Fruit fly (Drosophila melanogaster) whole organism, embryonic: ENCODE data around the gene Spn75F.

ENCODE experiments used
- BEAF-32 ChIP-seq: fragments of 200-800 bp; sonication (Bioruptor generic); optimal IDR thresholded peaks from 3 replicates; lab custom pipeline; 2017; ENCODE audit warnings: missing biosample characterization, missing genetic modification characterization, mild to moderate bottlenecking, moderate library complexity, missing genetic modification reagents
- CG11560 ChIP-seq: fragments of 200-800 bp; sonication (Bioruptor generic); IDR thresholded peaks from 3 replicates; pipeline ENCODE4 v1.3.6; 2022; ENCODE audit warnings: missing biosample characterization, missing genetic modification characterization
- CG1233 ChIP-seq: fragments of 200-800 bp; sonication (Bioruptor generic); optimal IDR thresholded peaks from 4 replicates; lab custom pipeline; 2018; ENCODE audit warnings: missing biosample characterization, mild to moderate bottlenecking, missing genetic modification characterization
- CG13123 ChIP-seq: fragments of 200-800 bp; sonication (Bioruptor generic); optimal IDR thresholded peaks from 2 replicates; lab custom pipeline; 2016; ENCODE audit warnings: missing biosample characterization, missing genetic modification characterization
- CG15514 ChIP-seq: fragments of 200-800 bp; sonication (Bioruptor generic); optimal IDR thresholded peaks from 3 replicates; lab custom pipeline; 2017; ENCODE audit warnings: missing biosample characterization, missing genetic modification characterization, mild to moderate bottlenecking, moderate library complexity, missing genetic modification reagents
- CG1603 ChIP-seq: fragments of 200-800 bp; sonication (Bioruptor generic); optimal IDR thresholded peaks from 2 replicates; lab custom pipeline; 2019; ENCODE audit warnings: missing biosample characterization, mild to moderate bottlenecking, missing genetic modification characterization, moderate library complexity
- CG17359 ChIP-seq: fragments of 200-800 bp; sonication (Bioruptor generic); optimal IDR thresholded peaks from 3 replicates; lab custom pipeline; 2018; ENCODE audit warnings: missing biosample characterization, mild to moderate bottlenecking, missing genetic modification characterization, moderate library complexity
- CG3065 ChIP-seq: fragments of 200-800 bp; sonication (Bioruptor generic); optimal IDR thresholded peaks from 2 replicates; lab custom pipeline; 2016; ENCODE audit warnings: missing biosample characterization, missing genetic modification characterization
- CG31224 ChIP-seq: fragments of 200-800 bp; sonication (Bioruptor generic); IDR thresholded peaks from 2 replicates; pipeline ENCODE4 v1.3.6; 2022; ENCODE audit warnings: missing biosample characterization, missing genetic modification characterization
- CG4328 ChIP-seq: fragments of 200-800 bp; sonication (Bioruptor generic); optimal IDR thresholded peaks from 3 replicates; lab custom pipeline; 2017; ENCODE audit warnings: missing biosample characterization, missing genetic modification reagents, missing genetic modification characterization
- CG6175 ChIP-seq: fragments of 200-800 bp; sonication (Bioruptor generic); IDR thresholded peaks from 3 replicates; pipeline ENCODE4 v1.3.6; 2022; ENCODE audit warnings: missing biosample characterization, missing genetic modification characterization
- CG6683 ChIP-seq: fragments of 200-800 bp; sonication (Bioruptor generic); optimal IDR thresholded peaks from 2 replicates; lab custom pipeline; 2017; ENCODE audit warnings: missing biosample characterization, mild to moderate bottlenecking, missing genetic modification characterization, missing genetic modification reagents
- CG7271 ChIP-seq: fragments of 200-800 bp; sonication (Bioruptor generic); optimal IDR thresholded peaks from 2 replicates; lab custom pipeline; 2018; ENCODE audit warnings: missing biosample characterization, mild to moderate bottlenecking, missing genetic modification characterization, moderate library complexity
- CG7372 ChIP-seq: fragments of 200-800 bp; sonication (Bioruptor generic); IDR thresholded peaks from 2 replicates; pipeline ENCODE4 v1.3.6; 2022; ENCODE audit warnings: missing biosample characterization, missing genetic modification characterization
- CG7839 ChIP-seq: fragments of 200-800 bp; sonication (Bioruptor generic); optimal IDR thresholded peaks from 3 replicates; lab custom pipeline; 2018; ENCODE audit warnings: missing biosample characterization, mild to moderate bottlenecking, missing genetic modification characterization, moderate library complexity
- CG7963 ChIP-seq: fragments of 200-800 bp; sonication (Bioruptor generic); IDR thresholded peaks from 3 replicates; pipeline ENCODE4 v1.3.6; 2022; ENCODE audit warnings: missing biosample characterization, missing genetic modification characterization; ENCODE audit not compliant: partially characterized antibody
- CG8478 ChIP-seq: fragments of >200 bp; optimal IDR thresholded peaks from 2 replicates; lab custom pipeline; 2018
- CG9727 ChIP-seq: fragments of 200-800 bp; sonication (Bioruptor generic); optimal IDR thresholded peaks from 3 replicates; lab custom pipeline; 2017; ENCODE audit warnings: missing biosample characterization, mild to moderate bottlenecking, missing genetic modification characterization
- Dll ChIP-seq: fragments of 200-800 bp; sonication (Bioruptor generic); IDR thresholded peaks from 4 replicates; pipeline ENCODE4 v1.3.6; 2022; ENCODE audit warnings: missing biosample characterization, missing genetic modification characterization; ENCODE audit not compliant: partially characterized antibody
- Dp ChIP-seq: fragments of 200-800 bp; sonication (Bioruptor generic); optimal IDR thresholded peaks from 2 replicates; lab custom pipeline; 2018; ENCODE audit warnings: missing biosample characterization, mild to moderate bottlenecking, missing genetic modification characterization, moderate library complexity
- E2f2 ChIP-seq: fragments of 200-800 bp; sonication (Bioruptor generic); IDR thresholded peaks from 2 replicates; pipeline ENCODE4 v1.3.6; 2022; ENCODE audit warnings: missing biosample characterization, missing genetic modification characterization
- H15 ChIP-seq: fragments of 200-800 bp; sonication (Bioruptor generic); IDR thresholded peaks from 3 replicates; pipeline ENCODE4 v1.3.6; 2022; ENCODE audit warnings: missing biosample characterization, missing genetic modification characterization
- H2.0 ChIP-seq: fragments of 200-800 bp; sonication (Bioruptor generic); IDR thresholded peaks from 2 replicates; pipeline ENCODE4 v1.3.6; 2022; ENCODE audit warnings: missing biosample characterization, missing genetic modification characterization
- Hr39 ChIP-seq: fragments of >200 bp; optimal IDR thresholded peaks from 2 replicates; lab custom pipeline; 2017
- Kr ChIP-seq: fragments of 200-800 bp; sonication (Bioruptor generic); optimal IDR thresholded peaks from 2 replicates; lab custom pipeline; 2017; ENCODE audit warnings: missing biosample characterization, mild to moderate bottlenecking, missing genetic modification characterization
- MBD-R2 ChIP-seq: fragments of 200-800 bp; sonication (Bioruptor generic); IDR thresholded peaks from 2 replicates; pipeline ENCODE4 v1.3.6; 2022; ENCODE audit warnings: missing biosample characterization, missing genetic modification characterization
- Meics ChIP-seq: fragments of 200-800 bp; sonication (Bioruptor generic); optimal IDR thresholded peaks from 2 replicates; lab custom pipeline; 2017; ENCODE audit warnings: missing biosample characterization, mild to moderate bottlenecking, missing genetic modification characterization
- NC2β ChIP-seq: fragments of 200-800 bp; sonication (Bioruptor generic); optimal IDR thresholded peaks from 2 replicates; lab custom pipeline; 2016; ENCODE audit warnings: missing biosample characterization, missing genetic modification characterization
- Neu2 ChIP-seq: fragments of 200-800 bp; sonication (Bioruptor generic); optimal IDR thresholded peaks from 3 replicates; lab custom pipeline; 2016; ENCODE audit warnings: missing biosample characterization, missing genetic modification characterization, borderline replicate concordance
- Nf-YA ChIP-seq: fragments of 200-800 bp; sonication (Bioruptor generic); IDR thresholded peaks from 2 replicates; pipeline ENCODE4 v1.3.6; 2022; ENCODE audit warnings: missing biosample characterization, missing genetic modification characterization
- Stat92E ChIP-seq, 3 experiments: fragments of >200 bp in 2 of 3; fragments of 200-800 bp in 1 of 3; sonication (Bioruptor generic) in 1 of 3; optimal IDR thresholded peaks; 2 replicates each; lab custom pipeline; 2017 to 2019; ENCODE audit warnings: missing biosample characterization in 3 of 3, missing genetic modification characterization in 3 of 3, mild to moderate bottlenecking in 1 of 3, moderate library complexity in 1 of 3
- bcd ChIP-seq: fragments of 200-800 bp; sonication (Bioruptor generic); optimal IDR thresholded peaks from 2 replicates; lab custom pipeline; 2017; ENCODE audit warnings: missing biosample characterization, mild to moderate bottlenecking, missing genetic modification characterization
- chif ChIP-seq, 2 experiments: fragments of 200-800 bp; sonication (Bioruptor generic); optimal IDR thresholded peaks; 3 replicates each; lab custom pipeline; 2016; ENCODE audit warnings: missing biosample characterization in 2 of 2, missing genetic modification characterization in 2 of 2
- ftz-f1 ChIP-seq: fragments of 200-800 bp; sonication (Bioruptor generic); optimal IDR thresholded peaks from 2 replicates; lab custom pipeline; 2016; ENCODE audit warnings: missing biosample characterization, missing genetic modification characterization
- fu2 ChIP-seq: fragments of 200-800 bp; sonication (Bioruptor generic); optimal IDR thresholded peaks from 2 replicates; lab custom pipeline; 2016; ENCODE audit warnings: missing biosample characterization, missing genetic modification characterization
- grau ChIP-seq: fragments of 200-800 bp; optimal IDR thresholded peaks from 3 replicates; lab custom pipeline; 2019; ENCODE audit warnings: missing biosample characterization, mild to moderate bottlenecking, missing genetic modification characterization, moderate library complexity
- gsb-n ChIP-seq: fragments of 200-800 bp; sonication (Bioruptor generic); optimal IDR thresholded peaks from 3 replicates; lab custom pipeline; 2018; ENCODE audit warnings: missing biosample characterization, mild to moderate bottlenecking, missing genetic modification characterization
- her ChIP-seq: fragments of 200-800 bp; sonication (Bioruptor generic); optimal IDR thresholded peaks from 2 replicates; lab custom pipeline; 2016; ENCODE audit warnings: missing biosample characterization, missing genetic modification characterization
- lilli ChIP-seq: fragments of 200-800 bp; sonication (Bioruptor generic); optimal IDR thresholded peaks from 3 replicates; lab custom pipeline; 2016; ENCODE audit warnings: missing biosample characterization, missing genetic modification characterization
- nau ChIP-seq: fragments of 200-800 bp; sonication (Bioruptor generic); optimal IDR thresholded peaks from 3 replicates; lab custom pipeline; 2017; ENCODE audit warnings: missing biosample characterization, mild to moderate bottlenecking, missing genetic modification characterization, missing genetic modification reagents
- pzg ChIP-seq: fragments of 200-800 bp; sonication (Bioruptor generic); optimal IDR thresholded peaks from 3 replicates; lab custom pipeline; 2018; ENCODE audit warnings: missing biosample characterization, mild to moderate bottlenecking, missing genetic modification characterization, moderate library complexity
- rib ChIP-seq: fragments of 200-800 bp; sonication (Bioruptor generic); IDR thresholded peaks from 2 replicates; pipeline ENCODE4 v1.3.6; 2022; ENCODE audit warnings: missing biosample characterization, missing genetic modification characterization
- ro ChIP-seq: fragments of 200-800 bp; sonication (Bioruptor generic); IDR thresholded peaks from 2 replicates; pipeline ENCODE4 v1.3.6; 2022; ENCODE audit warnings: missing biosample characterization, missing genetic modification characterization
- schlank ChIP-seq: fragments of 200-800 bp; sonication (Bioruptor generic); optimal IDR thresholded peaks from 2 replicates; lab custom pipeline; 2018; ENCODE audit warnings: missing biosample characterization, mild to moderate bottlenecking, missing genetic modification characterization
- sens ChIP-seq: fragments of 200-800 bp; sonication (Bioruptor generic); peaks from one replicate; lab custom pipeline; 2016; ENCODE audit warnings: missing biosample characterization, missing genetic modification characterization
- sna ChIP-seq: fragments of 200-800 bp; sonication (Bioruptor generic); IDR thresholded peaks from 2 replicates; pipeline ENCODE4 v1.3.6; 2022; ENCODE audit warnings: missing biosample characterization, missing genetic modification characterization; ENCODE audit not compliant: partially characterized antibody
- tll ChIP-seq, 2 experiments: fragments of 200-800 bp in 1 of 2; fragments of >200 bp in 1 of 2; sonication (Bioruptor generic) in 1 of 2; optimal IDR thresholded peaks; 2 replicates each; lab custom pipeline; 2017 to 2019; ENCODE audit warnings: missing biosample characterization in 2 of 2, missing genetic modification characterization in 2 of 2, mild to moderate bottlenecking in 1 of 2, moderate library complexity in 1 of 2
- usp ChIP-seq: fragments of >200 bp; optimal IDR thresholded peaks from 2 replicates; lab custom pipeline; 2017; ENCODE audit warnings: missing biosample characterization, missing genetic modification characterization

Spn75F gene

dm6 chr3L:19092125-19093058 is 37.1 kb downstream of the Spn75F start, which contains the start of gene MESR6 (continued):
- TF ChIP-seq ftz-f1 (GFP tag; lab: Kevin White, UChicago): peak; percentile 16
- no peak for TF ChIP-seq NC2β (GFP tag; lab: Kevin White, UChicago)
- TF ChIP-seq sna (GFP tag; lab: Robert Waterston, UW): peak; percentile 75
- TF ChIP-seq pzg: peak; percentile 95
- TF ChIP-seq CG1603 (tag; lab: Kevin White, UChicago): peak; percentile 74
- TF ChIP-seq Neu2 (GFP tag; lab: Kevin White, UChicago): no peak
- TF ChIP-seq rib (GFP tag; lab: Robert Waterston, UW): peak; percentile 27; the same call in 1 of the 2 replicates
- peak in 1 of 3 experiments; percentile 75 for TF ChIP-seq Stat92E (GFP tag; optimal IDR thresholded peaks at IDR 0.05; lab: Kevin White, UChicago)
- peak; percentile 58; the same call in 1 of the 2 replicates for TF ChIP-seq E2f2
- TF ChIP-seq tll (GFP tag; optimal IDR thresholded peaks at IDR 0.05; lab: Kevin White, UChicago): peak in 1 of 2 experiments; percentile 12
- peak; percentile 58 for TF ChIP-seq CG9727 (GFP tag; lab: Kevin White, UChicago)
- TF ChIP-seq gsb-n (tag; lab: Kevin White, UChicago): no peak
- TF ChIP-seq fu2 (GFP tag; lab: Kevin White, UChicago): no peak
- TF ChIP-seq Kr (GFP tag; lab: Kevin White, UChicago): no peak
- TF ChIP-seq lilli: no peak
- no peak for TF ChIP-seq CG6175
- no peak for TF ChIP-seq Hr39 (lab: Kevin White, UChicago)
- peak; percentile 93 for TF ChIP-seq MBD-R2 (GFP tag; lab: Robert Waterston, UW)
- TF ChIP-seq Meics (GFP tag; lab: Kevin White, UChicago): peak; percentile 54
- peak; percentile 64 for TF ChIP-seq Dp (GFP tag; lab: Kevin White, UChicago)
- peak; percentile 24 for TF ChIP-seq CG15514 (GFP tag; lab: Kevin White, UChicago)
- peak; percentile 57 for TF ChIP-seq CG7839 (tag; lab: Kevin White, UChicago)
- TF ChIP-seq CG4328 (GFP tag; lab: Kevin White, UChicago): no peak
- peak in 1 of 2 experiments; percentile 2 for TF ChIP-seq chif (GFP tag; optimal IDR thresholded peaks at IDR 0.05; lab: Kevin White, UChicago)
- no peak for TF ChIP-seq CG1233 (GFP tag; lab: Kevin White, UChicago)
- TF ChIP-seq her (GFP tag; lab: Kevin White, UChicago): no peak
- no peak for TF ChIP-seq CG31224 (GFP tag; lab: Robert Waterston, UW)
- TF ChIP-seq CG11560 (tag; lab: Robert Waterston, UW): no peak
- TF ChIP-seq nau (GFP tag; lab: Kevin White, UChicago): no peak
- TF ChIP-seq usp (GFP tag; lab: Kevin White, UChicago): no peak
- no peak for TF ChIP-seq H15 (GFP tag; lab: Robert Waterston, UW)
- TF ChIP-seq CG7963: peak; percentile 70; the same call in 2 of the 3 replicates
- TF ChIP-seq ro (GFP tag; lab: Robert Waterston, UW): no peak
- TF ChIP-seq schlank (tag; lab: Kevin White, UChicago): no peak
- no peak for TF ChIP-seq CG13123
- peak; percentile 88 for TF ChIP-seq Dll (GFP tag; lab: Robert Waterston, UW)
- TF ChIP-seq bcd (GFP tag; lab: Kevin White, UChicago): no peak
- no peak for TF ChIP-seq CG7271 (tag; lab: Kevin White, UChicago)
- no peak for TF ChIP-seq CG8478 (lab: Kevin White, UChicago)
- no peak for TF ChIP-seq H2.0 (GFP tag; lab: Robert Waterston, UW)
- peak; percentile 23 for TF ChIP-seq sens (GFP tag; lab: Kevin White, UChicago)
- peak; percentile 39 for TF ChIP-seq grau
- TF ChIP-seq CG3065 (GFP tag; lab: Kevin White, UChicago): no peak
- TF ChIP-seq BEAF-32 (GFP tag; lab: Kevin White, UChicago): peak; percentile 92
- no peak for TF ChIP-seq Nf-YA (GFP tag; lab: Robert Waterston, UW)
- peak; percentile 12 for TF ChIP-seq CG17359
- no peak for TF ChIP-seq CG7372 (GFP tag; lab: Robert Waterston, UW)
- no peak for TF ChIP-seq CG6683 (GFP tag; lab: Kevin White, UChicago)
